Worm (Caenorhabditis elegans) whole organism, mixed stage, embryonic: Measurements from ENCODE around the gene clec-243.

Source experiments
- M03D4.4 ChIP-seq: sonication (generic microtip); optimal IDR thresholded peaks from 2 replicates; lab custom pipeline; 2017; ENCODE audit warnings: mild to moderate bottlenecking, missing genetic modification characterization, missing compliant biosample characterization
- bed-3 ChIP-seq: fragments of 200-800 bp; sonication (Bioruptor generic); optimal IDR thresholded peaks from 3 replicates; lab custom pipeline; 2018; ENCODE audit warnings: mild to moderate bottlenecking, missing genetic modification characterization, moderate library complexity, missing compliant biosample characterization
- blmp-1 ChIP-seq: fragments of 150-350 bp; optimal IDR thresholded peaks from 2 replicates; lab custom pipeline; 2014; ENCODE audit warnings: missing biosample characterization, missing genetic modification characterization
- cnd-1 ChIP-seq: fragments of 200-800 bp; sonication (Bioruptor generic); optimal IDR thresholded peaks from 2 replicates; lab custom pipeline; 2018; ENCODE audit warnings: mild to moderate bottlenecking, missing genetic modification characterization, missing compliant biosample characterization
- drap-1 ChIP-seq: fragments of 200-800 bp; sonication (Bioruptor generic); optimal IDR thresholded peaks from 3 replicates; lab custom pipeline; 2018; ENCODE audit warnings: mild to moderate bottlenecking, missing genetic modification characterization, missing compliant biosample characterization
- elt-1 ChIP-seq: sonication (generic microtip); optimal IDR thresholded peaks from 2 replicates; lab custom pipeline; 2017; ENCODE audit warnings: missing genetic modification characterization, mild to moderate bottlenecking, missing compliant biosample characterization, antibody characterized with exemption, moderate library complexity, borderline replicate concordance; ENCODE audit not compliant: insufficient read depth
- elt-3 ChIP-seq: fragments of 150-350 bp; optimal IDR thresholded peaks from 2 replicates; lab custom pipeline; 2014; ENCODE audit warnings: missing biosample characterization, missing genetic modification characterization
- flh-1 ChIP-seq: fragments of 200-800 bp; sonication (Bioruptor generic); optimal IDR thresholded peaks from 2 replicates; lab custom pipeline; 2018; ENCODE audit warnings: mild to moderate bottlenecking, missing genetic modification characterization, moderate library complexity, missing compliant biosample characterization
- ham-2 ChIP-seq: fragments of 200-800 bp; sonication (Bioruptor generic); optimal IDR thresholded peaks from 2 replicates; lab custom pipeline; 2018; ENCODE audit warnings: mild to moderate bottlenecking, missing genetic modification characterization, missing compliant biosample characterization
- hlh-1 ChIP-seq: fragments of 150-350 bp; optimal IDR thresholded peaks from 2 replicates; lab custom pipeline; 2014; ENCODE audit warnings: missing biosample characterization, missing genetic modification reagents, missing genetic modification characterization
- lin-13 ChIP-seq: fragments of 150-350 bp; optimal IDR thresholded peaks from 2 replicates; lab custom pipeline; 2014; ENCODE audit warnings: missing biosample characterization, missing genetic modification characterization
- lin-32 ChIP-seq: fragments of 200-800 bp; sonication (Bioruptor generic); optimal IDR thresholded peaks from 2 replicates; lab custom pipeline; 2018; ENCODE audit warnings: mild to moderate bottlenecking, missing genetic modification characterization, missing compliant biosample characterization
- mls-2 ChIP-seq: sonication (generic microtip); optimal IDR thresholded peaks from 2 replicates; lab custom pipeline; 2016; ENCODE audit warnings: mild to moderate bottlenecking, missing genetic modification characterization, moderate library complexity, missing compliant biosample characterization
- nhr-12 ChIP-seq: fragments of 150-350 bp; optimal IDR thresholded peaks from 2 replicates; lab custom pipeline; 2014; ENCODE audit warnings: missing biosample characterization, missing genetic modification characterization
- nhr-2 ChIP-seq: fragments of 150-350 bp; optimal IDR thresholded peaks from 2 replicates; lab custom pipeline; 2014; ENCODE audit warnings: missing biosample characterization, missing genetic modification characterization
- nhr-237 ChIP-seq: fragments of 150-350 bp; optimal IDR thresholded peaks from 2 replicates; lab custom pipeline; 2014; ENCODE audit warnings: missing biosample characterization, missing genetic modification characterization
- nhr-28 ChIP-seq: fragments of 150-350 bp; optimal IDR thresholded peaks from 2 replicates; lab custom pipeline; 2014; ENCODE audit warnings: missing biosample characterization, missing genetic modification characterization
- nhr-76 ChIP-seq: sonication (generic microtip); optimal IDR thresholded peaks from 2 replicates; lab custom pipeline; 2017; ENCODE audit warnings: missing biosample characterization, missing genetic modification characterization
- pha-4 ChIP-seq: fragments of 150-350 bp; optimal IDR thresholded peaks from 2 replicates; lab custom pipeline; 2018; ENCODE audit warnings: missing biosample characterization, missing genetic modification reagents, missing genetic modification characterization
- sem-2 ChIP-seq: fragments of 200-800 bp; sonication (Bioruptor generic); optimal IDR thresholded peaks from 2 replicates; lab custom pipeline; 2018; ENCODE audit warnings: mild to moderate bottlenecking, missing genetic modification characterization, missing compliant biosample characterization
- sptf-1 ChIP-seq: sonication (generic microtip); optimal IDR thresholded peaks from 2 replicates; lab custom pipeline; 2017; ENCODE audit warnings: mild to moderate bottlenecking, missing genetic modification characterization, moderate library complexity, missing compliant biosample characterization
- tbx-8 ChIP-seq: fragments of 200-800 bp; sonication (Bioruptor generic); optimal IDR thresholded peaks from 2 replicates; lab custom pipeline; 2018; ENCODE audit warnings: mild to moderate bottlenecking, missing genetic modification characterization, moderate library complexity, missing compliant biosample characterization
- unc-120 ChIP-seq: sonication (generic microtip); optimal IDR thresholded peaks from 2 replicates; lab custom pipeline; 2017; ENCODE audit warnings: missing genetic modification characterization, missing compliant biosample characterization; ENCODE audit not compliant: poor library complexity, severe bottlenecking
- unc-39 ChIP-seq: fragments of 150-350 bp; optimal IDR thresholded peaks from 2 replicates; lab custom pipeline; 2014; ENCODE audit warnings: missing biosample characterization, missing genetic modification characterization
- unc-62 ChIP-seq: fragments of 150-350 bp; optimal IDR thresholded peaks from 2 replicates; lab custom pipeline; 2014; ENCODE audit warnings: missing biosample characterization, missing genetic modification reagents, missing genetic modification characterization
- ztf-11 ChIP-seq: fragments of 150-350 bp; optimal IDR thresholded peaks from 2 replicates; lab custom pipeline; 2014; ENCODE audit warnings: missing biosample characterization, missing genetic modification characterization

The clec-243 gene

DNA sequence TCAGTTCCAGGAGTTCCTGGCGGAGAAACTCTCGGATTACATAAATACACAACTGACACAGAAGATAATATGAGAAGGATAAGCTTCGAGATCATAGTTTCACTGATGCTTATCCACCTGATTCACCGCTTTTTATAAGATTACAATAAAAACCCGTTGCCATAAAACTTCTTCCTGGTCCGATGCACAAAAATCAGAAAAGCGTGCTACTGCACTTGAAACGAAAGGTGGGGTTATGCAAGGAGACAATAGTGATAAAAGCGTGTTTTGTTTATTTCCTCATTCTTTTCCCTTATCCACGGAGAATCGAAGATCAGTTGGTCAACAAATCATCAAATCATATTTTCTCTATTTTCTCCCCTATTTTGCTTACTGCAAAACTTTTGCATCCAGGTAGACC is 6.3 kb downstream of the clec-243 start, which contains the start of gene Y68A4B.3:
Gene Y68A4B.3, minus strand, starts transcription at position 101 of the 400 bp plus-strand sequence.
- no peak for TF ChIP-seq flh-1 (GFP tag; lab: Kevin White, UChicago)

DNA sequence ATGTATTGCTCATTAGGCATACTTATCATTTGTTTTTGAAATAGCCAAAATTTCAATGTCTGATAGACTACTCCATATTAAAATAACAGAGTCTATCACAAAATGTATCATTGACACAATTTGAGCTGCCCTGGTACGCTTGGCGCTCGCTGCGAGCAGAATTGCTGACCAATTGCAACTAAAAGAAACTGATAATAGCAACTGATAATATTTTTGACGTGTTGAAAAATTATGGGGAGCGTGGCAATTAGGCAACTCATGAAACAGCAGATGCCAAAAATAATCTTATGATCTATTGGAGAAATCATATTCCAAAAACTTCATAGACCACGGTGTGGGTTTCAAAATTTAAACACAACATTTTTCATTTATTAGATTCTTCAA is 7.5 kb downstream of the clec-243 start:
- TF ChIP-seq nhr-2 (tag; lab: Kevin White, UChicago) (no peak), unc-62 (GFP tag; lab: Kevin White, UChicago) (no peak), ham-2 (no peak)
- TF ChIP-seq, all 35 proteins: peak for 0

DNA sequence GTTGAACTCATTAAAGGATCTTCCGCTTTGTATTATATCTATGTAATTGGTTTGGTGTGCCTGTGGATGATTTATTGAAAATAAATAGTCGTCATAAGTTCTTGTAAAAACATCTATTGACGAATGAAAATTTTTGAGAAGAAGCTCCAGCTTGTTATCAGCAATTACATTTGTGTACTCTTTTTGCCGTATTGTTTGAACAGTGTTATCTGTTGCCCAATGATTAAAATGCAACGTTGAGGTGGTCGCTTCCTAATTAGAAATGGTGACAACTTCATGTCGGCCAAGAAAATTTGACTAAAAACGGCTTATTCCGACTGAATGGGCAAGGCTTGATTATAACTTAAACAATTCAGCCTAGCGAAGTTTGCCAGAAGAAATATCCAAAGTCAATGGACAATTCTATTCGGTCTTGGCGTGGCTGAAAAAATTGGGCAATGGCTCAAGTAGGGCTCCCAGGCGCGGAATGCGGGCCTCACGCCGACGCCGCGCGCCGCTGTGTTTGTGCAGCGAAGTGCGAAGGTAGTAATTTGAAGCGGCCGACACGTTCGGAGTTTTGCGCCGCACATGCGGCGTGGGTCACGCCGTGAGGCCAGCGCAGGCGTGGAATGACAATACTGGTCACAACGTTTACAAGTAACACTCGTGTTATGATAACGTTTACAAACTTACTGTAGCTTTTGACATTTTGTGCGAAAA is 8.1 kb downstream of the clec-243 start:
- TF ChIP-seq pha-4 (tag; lab: Kevin White, UChicago): no peak
- TF ChIP-seq sptf-1 (tag; lab: Kevin White, UChicago): no peak
- TF ChIP-seq nhr-12 (tag; lab: Kevin White, UChicago): no peak
- no peak for TF ChIP-seq unc-62 (GFP tag; lab: Kevin White, UChicago)
- no peak for TF ChIP-seq lin-32 (GFP tag; lab: Kevin White, UChicago)
- no peak for TF ChIP-seq blmp-1 (tag; lab: Kevin White, UChicago)
- TF ChIP-seq ztf-11: no peak
- TF ChIP-seq nhr-76 (tag; lab: Kevin White, UChicago): no peak
- TF ChIP-seq nhr-28 (tag; lab: Kevin White, UChicago): no peak
- TF ChIP-seq drap-1: no peak
- no peak for TF ChIP-seq nhr-2 (tag; lab: Kevin White, UChicago)
- TF ChIP-seq M03D4.4 (tag; lab: Kevin White, UChicago): no peak
- no peak for TF ChIP-seq bed-3 (GFP tag; lab: Kevin White, UChicago)
- no peak for TF ChIP-seq flh-1 (GFP tag; lab: Kevin White, UChicago)
- TF ChIP-seq elt-3 (tag; lab: Kevin White, UChicago): no peak
- TF ChIP-seq lin-13 (tag; lab: Kevin White, UChicago): no peak
- TF ChIP-seq unc-120 (tag; lab: Kevin White, UChicago): no peak
- TF ChIP-seq mls-2 (tag; lab: Kevin White, UChicago): no peak
- no peak for TF ChIP-seq nhr-237 (tag; lab: Kevin White, UChicago)

DNA sequence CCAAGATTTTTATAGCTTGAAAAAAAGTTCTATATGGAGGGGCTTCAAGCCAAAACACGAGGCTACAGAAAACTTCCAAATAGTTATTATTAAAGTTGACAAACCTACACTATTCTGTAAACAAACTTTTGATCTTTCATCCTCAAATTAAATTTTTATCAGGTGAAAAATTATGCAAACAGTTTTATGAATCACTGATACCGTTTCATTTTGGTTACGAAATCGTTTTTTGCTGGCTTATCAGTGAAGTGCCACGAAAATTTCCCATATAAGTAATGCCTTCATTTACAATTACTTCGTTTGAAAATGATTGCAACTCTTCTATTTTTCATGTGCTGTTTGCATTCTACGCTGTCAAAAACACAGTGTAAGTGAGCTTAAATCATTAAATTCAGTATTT is 10.0 kb downstream of the clec-243 start, which contains the start of gene T19C9.8:
Gene T19C9.8, plus strand, starts transcription at position 299 of the 400 bp plus-strand sequence.
- TF ChIP-seq ztf-11: no peak
- TF ChIP-seq, all 35 proteins: peak for 0

DNA sequence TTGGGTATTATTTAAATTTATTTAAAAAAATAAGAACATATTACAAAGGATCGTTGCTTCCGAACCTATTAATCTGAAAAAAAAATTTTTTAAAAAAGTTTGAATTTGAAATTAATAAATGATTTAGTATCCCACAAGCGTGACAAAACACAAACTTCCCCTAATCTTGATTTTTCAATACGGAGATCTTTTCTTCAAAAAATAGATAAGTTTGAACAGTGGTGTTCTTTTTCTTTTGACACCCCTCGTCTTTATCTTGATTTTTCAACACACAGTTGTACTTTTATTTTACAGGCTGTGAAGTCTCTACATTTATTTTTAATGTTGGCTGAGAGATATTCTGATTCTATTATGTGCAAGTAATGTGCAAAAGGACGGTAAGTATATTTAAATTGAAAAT is 12.5 kb downstream of the clec-243 start, which contains the start of gene T19C9.10:
Gene T19C9.10, plus strand, starts transcription at position 248 of the 400 bp plus-strand sequence.
- TF ChIP-seq nhr-2 (tag; lab: Kevin White, UChicago) (no peak), elt-1 (tag; lab: Kevin White, UChicago) (peak; percentile 61)

DNA sequence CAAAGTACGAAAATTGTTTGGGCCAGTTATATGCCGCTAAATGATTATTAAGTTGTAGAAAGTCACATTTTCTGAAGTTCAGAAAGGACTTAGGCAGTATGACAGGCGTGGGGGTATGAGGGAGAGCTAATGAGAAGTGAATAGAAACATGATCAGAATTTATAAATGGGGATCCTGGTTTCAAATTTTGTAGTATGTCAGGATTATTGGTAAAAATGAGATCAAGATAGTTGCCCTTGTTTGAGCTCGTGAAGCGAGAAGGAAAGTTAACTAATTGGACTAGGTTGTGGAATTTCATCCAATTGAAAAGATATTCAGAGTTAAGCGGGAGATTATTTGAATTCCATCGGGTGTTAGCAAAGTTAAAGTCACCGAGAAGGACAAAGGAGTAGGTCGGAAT is 16.4 kb downstream of the clec-243 start:
- TF ChIP-seq sem-2 (no peak), elt-3 (tag; lab: Kevin White, UChicago) (no peak), blmp-1 (tag; lab: Kevin White, UChicago) (no peak), flh-1 (GFP tag; lab: Kevin White, UChicago) (no peak), unc-120 (tag; lab: Kevin White, UChicago) (no peak), ztf-11 (no peak), cnd-1 (tag; lab: Kevin White, UChicago) (no peak), tbx-8 (no peak), elt-1 (tag; lab: Kevin White, UChicago) (no peak), hlh-1 (no peak), unc-39 (no peak), M03D4.4 (tag; lab: Kevin White, UChicago) (no peak), nhr-76 (tag; lab: Kevin White, UChicago) (no peak), nhr-2 (tag; lab: Kevin White, UChicago) (no peak)
